Fruit fly (Drosophila melanogaster): ENCODE results near the gene CG12170.

CG12170 gene

DNA sequence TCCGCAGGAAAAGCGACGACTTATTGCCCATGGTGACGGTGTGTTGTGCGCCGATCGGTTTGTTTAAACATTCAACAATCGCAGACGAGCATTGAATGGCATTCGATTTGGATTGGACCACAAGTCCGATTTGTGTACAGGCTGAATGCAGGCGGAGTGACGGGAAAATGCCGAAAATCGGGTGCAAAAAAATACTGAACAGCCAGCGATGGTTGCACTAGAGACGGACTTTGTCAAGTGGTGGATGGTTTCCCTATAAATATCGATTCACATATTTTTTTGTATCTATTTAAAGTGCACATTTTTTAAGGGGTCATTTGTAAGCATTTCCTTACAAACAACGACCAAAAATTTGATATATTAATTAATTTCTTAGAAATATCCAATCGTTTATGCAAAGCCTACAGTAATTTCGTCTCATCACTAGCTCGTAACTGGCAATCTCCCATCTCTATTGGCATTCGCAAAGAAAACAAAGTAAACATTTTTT lies 17.7 kb downstream of the CG12170 start, which contains the start of the genes elm and MED27 (continued):
- TF ChIP-seq CG8290 (GFP tag; optimal IDR thresholded peaks at IDR 0.05) (peak; percentile 90), CG8290 (tag; optimal IDR thresholded peaks at IDR 0.05) (peak; percentile 64 to 70), lov (optimal IDR thresholded peaks at IDR 0.05) (no peak), lov (GFP tag; IDR thresholded peaks at IDR 0.05) (peak; percentile 68; the same call in 2 of the 3 replicates), Usf (GFP tag; optimal IDR thresholded peaks at IDR 0.05) (peak; percentile 87), CG9609 (GFP tag; optimal IDR thresholded peaks at IDR 0.05) (peak; percentile 91), Nf-YB (GFP tag; optimal IDR thresholded peaks at IDR 0.05) (peak; percentile 77), Lpt (GFP tag; optimal IDR thresholded peaks at IDR 0.05) (no peak), CG34376 (GFP tag; optimal IDR thresholded peaks at IDR 0.05) (peak; percentile 83), CG18764 (GFP tag; optimal IDR thresholded peaks at IDR 0.05) (peak; percentile 87), CG11560 (tag; IDR thresholded peaks at IDR 0.05) (peak; percentile 83), sob (GFP tag; IDR thresholded peaks at IDR 0.05) (peak; percentile 96), CG17829 (tag; optimal IDR thresholded peaks at IDR 0.05) (peak; percentile 94), CG7357 (GFP tag; IDR thresholded peaks at IDR 0.05) (peak; percentile 87), CG12659 (GFP tag; optimal IDR thresholded peaks at IDR 0.05) (peak; percentile 97), CG9817 (tag; optimal IDR thresholded peaks at IDR 0.05) (peak; percentile 96), CG7987 (GFP tag; optimal IDR thresholded peaks at IDR 0.05) (peak; percentile 53), CG16815 (GFP tag; optimal IDR thresholded peaks at IDR 0.05) (peak; percentile 94), CG33213 (GFP tag; optimal IDR thresholded peaks at IDR 0.05) (peak; percentile 94), Lhr (GFP tag; optimal IDR thresholded peaks at IDR 0.05) (peak; percentile 92), dpn (GFP tag; optimal IDR thresholded peaks at IDR 0.05) (peak; percentile 95 to 96), CG9876 (GFP tag; optimal IDR thresholded peaks at IDR 0.05) (peak; percentile 80), stc (GFP tag; IDR thresholded peaks at IDR 0.05) (peak; percentile 75), CG3407 (GFP tag; optimal IDR thresholded peaks at IDR 0.05) (peak; percentile 78), ara (GFP tag; IDR thresholded peaks at IDR 0.05) (peak; percentile 90), Sox102F (GFP tag; optimal IDR thresholded peaks at IDR 0.05) (peak; percentile 92), Neu2 (GFP tag; optimal IDR thresholded peaks at IDR 0.05; ENCODE audit: borderline replicate concordance) (peak; percentile 47), CG2678 (tag; optimal IDR thresholded peaks at IDR 0.05) (peak; percentile 93), CG15696 (tag; optimal IDR thresholded peaks at IDR 0.05) (peak; percentile 97), sd (tag; optimal IDR thresholded peaks at IDR 0.05) (peak; percentile 91), esg (GFP tag; conservative IDR thresholded peaks at IDR 0.05) (peak; percentile 93), pzg (GFP tag; optimal IDR thresholded peaks at IDR 0.05) (peak; percentile 87), ham (GFP tag; IDR thresholded peaks at IDR 0.05) (peak; percentile 80), Tbp (GFP tag; optimal IDR thresholded peaks at IDR 0.05) (no peak), crp (GFP tag; optimal IDR thresholded peaks at IDR 0.05) (peak in 1 of 2 experiments; percentile 63), Med (GFP tag) (peak; percentile 98), Scr (GFP tag; IDR thresholded peaks at IDR 0.05; ENCODE audit: partially characterized antibody) (peak; percentile 98), gfzf (GFP tag; optimal IDR thresholded peaks at IDR 0.05) (peak; percentile 89), CG13287 (GFP tag; IDR thresholded peaks at IDR 0.05; ENCODE audit: partially characterized antibody) (peak; percentile 95), gt (GFP tag; IDR thresholded peaks at IDR 0.05) (peak; percentile 85), MTF-1 (GFP tag; optimal IDR thresholded peaks at IDR 0.05; ENCODE audit: borderline replicate concordance) (peak; percentile 68), pros (GFP tag; optimal IDR thresholded peaks at IDR 0.05) (peak; percentile 16), NFAT (GFP tag; IDR thresholded peaks at IDR 0.05) (peak; percentile 94), zen2 (GFP tag; IDR thresholded peaks at IDR 0.05; ENCODE audit: partially characterized antibody) (peak; percentile 68; the same call in 1 of the 3 replicates), Hsf (GFP tag; optimal IDR thresholded peaks at IDR 0.05) (peak; percentile 97), fru (optimal IDR thresholded peaks at IDR 0.05) (no peak), Nf-YA (GFP tag; IDR thresholded peaks at IDR 0.05) (peak; percentile 81), fd64A (GFP tag; optimal IDR thresholded peaks at IDR 0.05) (no peak), gem (tag; optimal IDR thresholded peaks at IDR 0.05) (peak; percentile 96), sna (GFP tag; IDR thresholded peaks at IDR 0.05; ENCODE audit: partially characterized antibody) (peak; percentile 96)
